Worm (Caenorhabditis elegans) whole organism, L4/young adult: ENCODE results near the gene srab-11.

Experiments used
- W03F9.2 ChIP-seq: fragments of 150-350 bp; optimal IDR thresholded peaks from 2 replicates; lab custom pipeline; 2014; ENCODE audit warnings: missing biosample characterization, missing genetic modification characterization
- him-1 ChIP-seq: sonication (generic microtip); optimal IDR thresholded peaks from 2 replicates; lab custom pipeline; 2016; ENCODE audit warnings: missing genotype, missing genetic modification reagents, missing genetic modification characterization, missing compliant biosample characterization

DNA sequence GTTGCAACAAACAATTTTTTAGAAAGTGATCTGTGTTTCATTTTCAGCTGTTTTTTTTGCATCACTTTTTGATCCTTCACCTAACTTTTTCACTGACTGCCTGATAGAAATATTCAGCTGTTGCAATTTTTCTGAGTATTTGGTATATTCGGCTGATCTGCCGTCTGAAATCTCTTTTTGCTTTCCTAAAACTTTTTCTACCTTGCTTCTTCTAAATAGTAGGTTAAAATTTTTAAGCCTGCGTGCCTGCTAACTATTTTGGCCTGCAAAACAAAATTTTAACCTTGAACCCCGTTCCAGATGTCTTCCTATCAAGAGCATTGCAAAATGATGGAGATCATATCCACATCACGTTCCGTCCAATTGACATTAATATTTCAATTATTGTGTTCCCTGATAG lies 29.3 kb upstream of the srab-11 start, which contains the start of gene srab-8:
- TF ChIP-seq him-1 (tag; lab: Kevin White, UChicago): no peak
- TF ChIP-seq W03F9.2 (tag; lab: Kevin White, UChicago): no peak
